Worm (Caenorhabditis elegans) whole organism, mixed stage, embryonic: ENCODE data around the gene flwr-1.

Experiments used
- blmp-1 ChIP-seq: fragments of 150-350 bp; optimal IDR thresholded peaks from 2 replicates; lab custom pipeline; 2014; ENCODE audit warnings: missing biosample characterization, missing genetic modification characterization
- drap-1 ChIP-seq: fragments of 200-800 bp; sonication (Bioruptor generic); optimal IDR thresholded peaks from 3 replicates; lab custom pipeline; 2018; ENCODE audit warnings: mild to moderate bottlenecking, missing genetic modification characterization, missing compliant biosample characterization
- elt-3 ChIP-seq: fragments of 150-350 bp; optimal IDR thresholded peaks from 2 replicates; lab custom pipeline; 2014; ENCODE audit warnings: missing biosample characterization, missing genetic modification characterization
- hlh-1 ChIP-seq: fragments of 150-350 bp; optimal IDR thresholded peaks from 2 replicates; lab custom pipeline; 2014; ENCODE audit warnings: missing biosample characterization, missing genetic modification reagents, missing genetic modification characterization
- lsy-2 ChIP-seq: fragments of 150-350 bp; optimal IDR thresholded peaks from 2 replicates; lab custom pipeline; 2014; ENCODE audit warnings: missing biosample characterization, missing genetic modification characterization
- mab-5 ChIP-seq: fragments of 150-350 bp; optimal IDR thresholded peaks from 2 replicates; lab custom pipeline; 2014; ENCODE audit warnings: missing biosample characterization, missing genetic modification characterization
- nhr-28 ChIP-seq: fragments of 150-350 bp; optimal IDR thresholded peaks from 2 replicates; lab custom pipeline; 2014; ENCODE audit warnings: missing biosample characterization, missing genetic modification characterization
- nhr-76 ChIP-seq: sonication (generic microtip); optimal IDR thresholded peaks from 2 replicates; lab custom pipeline; 2017; ENCODE audit warnings: missing biosample characterization, missing genetic modification characterization
- pha-4 ChIP-seq: fragments of 150-350 bp; optimal IDR thresholded peaks from 2 replicates; lab custom pipeline; 2018; ENCODE audit warnings: missing biosample characterization, missing genetic modification reagents, missing genetic modification characterization
- snpc-4 ChIP-seq: fragments of 150-350 bp; optimal IDR thresholded peaks from 2 replicates; lab custom pipeline; 2014; ENCODE audit warnings: missing biosample characterization, missing genetic modification characterization
- tbx-8 ChIP-seq: fragments of 200-800 bp; sonication (Bioruptor generic); optimal IDR thresholded peaks from 2 replicates; lab custom pipeline; 2018; ENCODE audit warnings: mild to moderate bottlenecking, missing genetic modification characterization, moderate library complexity, missing compliant biosample characterization

DNA sequence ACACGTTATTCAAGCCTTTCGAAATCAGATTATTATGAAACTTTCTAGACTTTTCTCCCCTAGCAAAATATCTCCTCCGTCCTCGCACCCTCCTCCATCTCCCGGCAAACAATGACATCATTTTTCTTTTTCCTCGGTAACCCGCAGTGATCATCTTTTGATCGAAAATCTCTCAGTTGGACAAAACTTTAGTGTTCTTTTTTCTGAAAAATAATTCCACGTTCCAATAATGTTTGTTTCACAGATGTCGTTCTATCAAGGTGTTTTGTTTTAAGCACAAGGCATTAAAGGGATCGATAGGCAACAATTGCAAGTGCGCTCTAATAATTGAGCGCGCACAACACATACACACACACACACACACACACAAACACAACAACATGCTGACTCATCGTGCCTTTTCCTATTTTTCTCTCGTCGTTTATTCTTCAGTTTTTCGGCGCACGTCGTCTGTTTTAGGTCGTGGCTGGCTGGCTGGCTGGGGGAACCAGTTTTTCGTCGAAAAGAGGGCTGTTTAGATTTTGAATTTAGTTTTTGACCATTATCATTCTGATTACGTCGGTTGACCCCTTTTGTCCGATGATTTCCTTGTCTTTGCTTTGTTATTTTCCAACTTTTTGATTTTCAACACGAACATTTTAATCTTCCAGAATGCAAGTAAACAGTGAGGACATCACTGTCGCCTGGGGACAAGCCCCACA is 5.5 kb upstream of the flwr-1 start, which contains the start of gene F20D1.3:
- TF ChIP-seq drap-1 (GFP tag; lab: Kevin White, UChicago) (no peak), nhr-28 (tag; lab: Kevin White, UChicago) (no peak), lsy-2 (tag; lab: Kevin White, UChicago) (no peak), hlh-1 (no peak), elt-3 (no peak), blmp-1 (no peak), nhr-76 (tag; lab: Kevin White, UChicago) (no peak), mab-5 (tag; lab: Kevin White, UChicago) (no peak), tbx-8 (GFP tag; lab: Kevin White, UChicago) (no peak), pha-4 (tag; lab: Kevin White, UChicago) (no peak), snpc-4 (tag; lab: Kevin White, UChicago) (no peak)
